Fruit fly (Drosophila melanogaster): ENCODE results near the gene CG4116.

The CG4116 gene

dm6 chrX:3047691-3048090, 19.7 kb downstream of the CG4116 start (continued):
- TF ChIP-seq CG10654 (GFP tag; optimal IDR thresholded peaks at IDR 0.05), result no peak
- no peak for TF ChIP-seq MESR4 (GFP tag; optimal IDR thresholded peaks at IDR 0.05)
- no peak for TF ChIP-seq slp2 (GFP tag; optimal IDR thresholded peaks at IDR 0.05)
- TF ChIP-seq Ada2b (GFP tag; IDR thresholded peaks at IDR 0.05), result no peak
- TF ChIP-seq exex (tag; optimal IDR thresholded peaks at IDR 0.05), result no peak
- no peak for TF ChIP-seq CG8388 (GFP tag; optimal IDR thresholded peaks at IDR 0.05)
- no peak for TF ChIP-seq Dbx (GFP tag; IDR thresholded peaks at IDR 0.05)
- no peak for TF ChIP-seq CG3838 (GFP tag; optimal IDR thresholded peaks at IDR 0.05)
- TF ChIP-seq CG14050 (GFP tag; IDR thresholded peaks at IDR 0.05), result no peak
- no peak for TF ChIP-seq CG5245 (GFP tag; optimal IDR thresholded peaks at IDR 0.05)
- TF ChIP-seq CG11696 (GFP tag; IDR thresholded peaks at IDR 0.05), result no peak
- no peak for TF ChIP-seq bab2 (GFP tag; optimal IDR thresholded peaks at IDR 0.05)
- TF ChIP-seq CG1603 (tag; optimal IDR thresholded peaks at IDR 0.05), result peak; percentile 43
- no peak for TF ChIP-seq sima (GFP tag; optimal IDR thresholded peaks at IDR 0.05)
- no peak for TF ChIP-seq scrt (GFP tag; optimal IDR thresholded peaks at IDR 0.05)
- TF ChIP-seq bsh (GFP tag; optimal IDR thresholded peaks at IDR 0.05), result peak; percentile 31 to 75
- TF ChIP-seq seq (GFP tag; IDR thresholded peaks at IDR 0.05), result no peak
- TF ChIP-seq CG14441 (GFP tag; IDR thresholded peaks at IDR 0.05), result no peak
- peak; percentile 46; the same call in 1 of the 3 replicates for TF ChIP-seq ci (GFP tag; IDR thresholded peaks at IDR 0.05)
- TF ChIP-seq CG17612 (GFP tag; IDR thresholded peaks at IDR 0.05), result no peak

- no peak for TF ChIP-seq sima (GFP tag; optimal IDR thresholded peaks at IDR 0.05)
- no peak for TF ChIP-seq cas (GFP tag; IDR thresholded peaks at IDR 0.05)
- TF ChIP-seq NC2β (GFP tag; optimal IDR thresholded peaks at IDR 0.05), result peak; percentile 69
- no peak for TF ChIP-seq insv (GFP tag; optimal IDR thresholded peaks at IDR 0.05)
- peak; percentile 40 for TF ChIP-seq E2f2 (GFP tag; IDR thresholded peaks at IDR 0.05)
- no peak for TF ChIP-seq CG14860 (GFP tag; IDR thresholded peaks at IDR 0.05; ENCODE audit: partially characterized antibody)
- TF ChIP-seq zf30C (GFP tag; optimal IDR thresholded peaks at IDR 0.05), result no peak
- TF ChIP-seq bab2 (GFP tag; optimal IDR thresholded peaks at IDR 0.05), result peak; percentile 62
- TF ChIP-seq CG15696 (tag; optimal IDR thresholded peaks at IDR 0.05), result no peak
- TF ChIP-seq CG10274 (GFP tag; optimal IDR thresholded peaks at IDR 0.05), result no peak
- TF ChIP-seq Doc3 (GFP tag; IDR thresholded peaks at IDR 0.05; ENCODE audit: partially characterized antibody), result no peak
- peak; percentile 15 for TF ChIP-seq Mad (GFP tag; optimal IDR thresholded peaks at IDR 0.05)
- peak; percentile 84 for TF ChIP-seq Blimp-1 (GFP tag; optimal IDR thresholded peaks at IDR 0.05)
- peak; percentile 51 for TF ChIP-seq CG9727 (GFP tag; optimal IDR thresholded peaks at IDR 0.05)
- peak; percentile 45 for TF ChIP-seq p53 (GFP tag; optimal IDR thresholded peaks at IDR 0.05)
- TF ChIP-seq Camta (GFP tag; optimal IDR thresholded peaks at IDR 0.05), result peak; percentile 68
- peak; percentile 78 for TF ChIP-seq CG14710 (tag; optimal IDR thresholded peaks at IDR 0.05)
- TF ChIP-seq CG16779 (GFP tag; IDR thresholded peaks at IDR 0.05), result no peak
- peak; percentile 26 for TF ChIP-seq Fer3 (tag; optimal IDR thresholded peaks at IDR 0.05)
- TF ChIP-seq hth (optimal IDR thresholded peaks at IDR 0.05), result no peak
- peak; percentile 71 for TF ChIP-seq Xbp1 (GFP tag; optimal IDR thresholded peaks at IDR 0.05)
- TF ChIP-seq ham (GFP tag; IDR thresholded peaks at IDR 0.05), result no peak
- TF ChIP-seq CG14965 (GFP tag; optimal IDR thresholded peaks at IDR 0.05; ENCODE audit: borderline replicate concordance), result peak; percentile 23
- peak; percentile 72 for TF ChIP-seq slp2 (GFP tag; optimal IDR thresholded peaks at IDR 0.05)
- no peak for TF ChIP-seq BtbVII (GFP tag; optimal IDR thresholded peaks at IDR 0.05)
- TF ChIP-seq CG42726 (GFP tag; IDR thresholded peaks at IDR 0.05; ENCODE audit: partially characterized antibody), result no peak
- no peak for TF ChIP-seq nerfin-2 (GFP tag; IDR thresholded peaks at IDR 0.05; ENCODE audit: partially characterized antibody)
- peak; percentile 56 for TF ChIP-seq tap (tag; optimal IDR thresholded peaks at IDR 0.05)
- peak; percentile 61; the same call in 1 of the 2 replicates for TF ChIP-seq Nf-YA (GFP tag; IDR thresholded peaks at IDR 0.05)
- TF ChIP-seq tup (GFP tag; optimal IDR thresholded peaks at IDR 0.05), result peak; percentile 44
- peak; percentile 78; the same call in 1 of the 2 replicates for TF ChIP-seq Awh (GFP tag; IDR thresholded peaks at IDR 0.05)
- TF ChIP-seq Dip2 (GFP tag; IDR thresholded peaks at IDR 0.05), result no peak
- peak; percentile 84 for TF ChIP-seq dmrt11E (tag; optimal IDR thresholded peaks at IDR 0.05)
- TF ChIP-seq Dp (GFP tag; optimal IDR thresholded peaks at IDR 0.05), result no peak
Observed at dm6 chrX:3045953-3046352, 21.4 kb downstream of the CG4116 start.
